Fruit fly (Drosophila melanogaster): ENCODE measurements around the gene Pgam5.

dm6 chrX:1877107-1877736, 3.9 kb upstream of the Pgam5 start, which contains the start of the genes CG14817 and CG14805:
- TF ChIP-seq Vsx2 (GFP tag; optimal IDR thresholded peaks at IDR 0.05; ENCODE audit: partially characterized antibody) (no peak), jim (GFP tag; optimal IDR thresholded peaks at IDR 0.05) (no peak), Abd-B (GFP tag; optimal IDR thresholded peaks at IDR 0.05) (no peak), usp (GFP tag; optimal IDR thresholded peaks at IDR 0.05) (no peak), pan (optimal IDR thresholded peaks at IDR 0.05) (no peak), Sp1 (GFP tag; optimal IDR thresholded peaks at IDR 0.05) (peak; percentile 82), fru (GFP tag; optimal IDR thresholded peaks at IDR 0.05) (no peak)
